Worm (Caenorhabditis elegans): Measurements from ENCODE around the gene qdpr-1.
"Not testable (repeated sequence)": the region's sequence is repeated elsewhere in the genome, so short reads cannot be mapped to it uniquely, and the experiment has no call there.

Gene qdpr-1

DNA sequence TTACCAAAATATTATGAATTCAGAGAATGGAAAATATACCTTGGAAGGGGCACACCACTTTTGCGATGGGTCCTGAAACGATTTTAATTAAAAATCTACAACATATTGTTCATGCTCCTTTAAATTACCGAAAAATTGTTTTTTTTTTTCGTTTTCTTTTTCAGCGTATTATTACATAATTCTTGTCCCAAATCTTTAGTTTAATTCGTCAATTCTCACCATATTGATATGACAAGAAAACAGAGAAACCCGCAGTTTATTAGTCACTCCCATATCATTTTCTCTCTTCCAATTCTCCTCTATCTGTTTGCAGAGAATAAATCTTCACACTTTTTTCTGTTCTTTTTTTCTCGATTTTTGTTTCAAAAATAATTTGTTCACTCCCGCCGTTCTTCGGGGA is 1.6 kb downstream of the qdpr-1 start, which contains the start of gene F11F1.1:
TSS of gene F11F1.1 (plus strand) at position 301 of the 400 bp plus-strand sequence.
- TF ChIP-seq nhr-67 (tag; optimal IDR thresholded peaks at IDR 0.05): no peak
- TF ChIP-seq lin-15B (tag; optimal IDR thresholded peaks at IDR 0.05): no peak
- TF ChIP-seq egl-27 (tag; optimal IDR thresholded peaks at IDR 0.05): no peak
- no peak for TF ChIP-seq ama-1 (optimal IDR thresholded peaks at IDR 0.05)
- TF ChIP-seq ceh-9 (tag; optimal IDR thresholded peaks at IDR 0.05): no peak
- no peak for TF ChIP-seq nhr-23 (tag; optimal IDR thresholded peaks at IDR 0.05)
- TF ChIP-seq ZK546.5 (tag; optimal IDR thresholded peaks at IDR 0.05): no peak
- TF ChIP-seq ceh-82 (tag; optimal IDR thresholded peaks at IDR 0.05): no peak
- no peak for TF ChIP-seq lsy-12 (tag; optimal IDR thresholded peaks at IDR 0.05)
- TF ChIP-seq lin-39 (tag; optimal IDR thresholded peaks at IDR 0.05): no peak
- no peak for TF ChIP-seq unc-39 (tag; optimal IDR thresholded peaks at IDR 0.05)
- no peak for TF ChIP-seq ceh-16 (tag; optimal IDR thresholded peaks at IDR 0.05)
- TF ChIP-seq eor-1 (tag; optimal IDR thresholded peaks at IDR 0.05): no peak
- no peak for TF ChIP-seq snpc-4 (tag; optimal IDR thresholded peaks at IDR 0.05)

ce11 chrIII:13401673-13402258 is 8.1 kb downstream of the qdpr-1 start, which contains the start of the genes srlf-9 and srlf-10:
srlf-9 (minus strand) TSS chrIII:13401773.
srlf-10 (plus strand) TSS chrIII:13402208.
- TF ChIP-seq unc-62 (GFP tag; optimal IDR thresholded peaks at IDR 0.05); nhr-11 (tag; optimal IDR thresholded peaks at IDR 0.05); R02D3.7 (tag; optimal IDR thresholded peaks at IDR 0.05): not testable (repeated sequence)

- no peak for TF ChIP-seq ceh-28 (tag; optimal IDR thresholded peaks at IDR 0.05)
- TF ChIP-seq aly-2 (tag; optimal IDR thresholded peaks at IDR 0.05): no peak
- no peak for TF ChIP-seq nhr-28 (tag; optimal IDR thresholded peaks at IDR 0.05)
- TF ChIP-seq ZK546.5 (tag; optimal IDR thresholded peaks at IDR 0.05): no peak
- no peak for TF ChIP-seq lsy-12 (tag; optimal IDR thresholded peaks at IDR 0.05)
- TF ChIP-seq snpc-4 (tag; optimal IDR thresholded peaks at IDR 0.05): no peak
- no peak for TF ChIP-seq elt-3 (tag; optimal IDR thresholded peaks at IDR 0.05)
- no peak for TF ChIP-seq nhr-76 (tag; optimal IDR thresholded peaks at IDR 0.05)
- TF ChIP-seq unc-39 (tag; optimal IDR thresholded peaks at IDR 0.05): no peak
- TF ChIP-seq egl-27 (tag; optimal IDR thresholded peaks at IDR 0.05): no peak
- TF ChIP-seq nhr-67 (tag; optimal IDR thresholded peaks at IDR 0.05): no peak
- TF ChIP-seq unc-62 (GFP tag; optimal IDR thresholded peaks at IDR 0.05): no peak
- TF ChIP-seq sea-2 (GFP tag; optimal IDR thresholded peaks at IDR 0.05): no peak
- TF ChIP-seq ama-1 (optimal IDR thresholded peaks at IDR 0.05): no peak
- TF ChIP-seq lin-15B (tag; optimal IDR thresholded peaks at IDR 0.05): no peak
- TF ChIP-seq nhr-23 (tag; optimal IDR thresholded peaks at IDR 0.05): no peak
- TF ChIP-seq jun-1 (tag; optimal IDR thresholded peaks at IDR 0.05): no peak
These were observed 9.2 kb downstream of the qdpr-1 start, which contains the start of gene mig-18 for ce11 chrIII:13402934-13403333. mig-18 (plus strand) TSS chrIII:13403234.

DNA sequence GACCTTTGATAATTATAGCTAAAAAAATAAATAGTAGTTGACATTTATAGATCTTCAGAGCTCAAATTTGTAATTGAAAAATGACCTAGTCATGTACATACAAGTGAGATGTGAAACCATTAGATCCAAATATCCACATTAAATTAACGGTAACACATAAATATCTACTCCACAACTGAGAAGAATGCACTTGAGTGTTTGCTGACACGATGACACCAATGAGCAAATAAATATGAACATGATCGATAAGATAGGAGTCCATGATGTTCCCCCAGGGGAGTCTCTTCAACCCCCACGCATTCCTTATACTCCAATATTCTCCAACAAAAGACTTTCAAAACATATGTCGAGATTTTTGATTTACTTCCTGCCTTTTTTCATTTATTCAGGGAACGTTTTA is 10.7 kb downstream of the qdpr-1 start, which contains the start of gene ttr-52:
TSS of gene ttr-52 (plus strand) at position 301 of the 400 bp plus-strand sequence.
- TF ChIP-seq elt-3 (tag; optimal IDR thresholded peaks at IDR 0.05) (no peak), R02D3.7 (tag; optimal IDR thresholded peaks at IDR 0.05) (no peak)

DNA sequence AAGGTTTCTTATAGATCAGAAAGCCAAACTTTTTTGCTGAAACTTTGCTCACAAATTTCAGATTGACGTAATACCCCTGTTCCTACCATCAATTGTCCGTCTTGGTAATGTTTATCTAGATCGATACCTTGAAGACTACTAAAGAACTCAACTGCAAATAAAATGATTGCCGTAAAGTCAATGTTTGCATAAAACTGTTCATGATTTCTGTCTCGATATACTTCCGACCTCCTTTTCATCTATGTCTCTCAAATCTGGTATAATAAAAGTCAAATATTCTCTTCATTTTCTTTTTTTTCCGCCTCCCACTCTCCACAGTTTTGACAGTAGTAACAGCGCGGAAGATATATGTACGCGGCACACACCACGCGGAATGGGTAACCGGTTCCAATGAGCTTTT is 11.8 kb downstream of the qdpr-1 start, which contains the start of gene nas-1:
TSS of gene nas-1 (plus strand) at position 301 of the 400 bp plus-strand sequence.
- no peak for TF ChIP-seq elt-2 (tag; optimal IDR thresholded peaks at IDR 0.05)
- no peak for TF ChIP-seq nhr-28 (tag; optimal IDR thresholded peaks at IDR 0.05)
- no peak for TF ChIP-seq daf-12 (tag; optimal IDR thresholded peaks at IDR 0.05)
- TF ChIP-seq nhr-76 (tag; optimal IDR thresholded peaks at IDR 0.05): no peak
- TF ChIP-seq hmg-11 (tag; optimal IDR thresholded peaks at IDR 0.05): no peak
- TF ChIP-seq ZK546.5 (tag; optimal IDR thresholded peaks at IDR 0.05): no peak
- TF ChIP-seq elt-1 (tag; optimal IDR thresholded peaks at IDR 0.05): no peak
- no peak for TF ChIP-seq R02D3.7 (tag; optimal IDR thresholded peaks at IDR 0.05)
- TF ChIP-seq nhr-237 (tag; optimal IDR thresholded peaks at IDR 0.05): no peak
- no peak for TF ChIP-seq ceh-9 (tag; optimal IDR thresholded peaks at IDR 0.05)
- TF ChIP-seq nhr-67 (tag; optimal IDR thresholded peaks at IDR 0.05): no peak
- no peak for TF ChIP-seq fkh-10 (GFP tag; optimal IDR thresholded peaks at IDR 0.05)
- TF ChIP-seq skn-1 (tag; optimal IDR thresholded peaks at IDR 0.05): no peak
- TF ChIP-seq lin-39 (tag; optimal IDR thresholded peaks at IDR 0.05): no peak
- no peak for TF ChIP-seq unc-39 (tag; optimal IDR thresholded peaks at IDR 0.05)
- TF ChIP-seq lsy-12 (tag; optimal IDR thresholded peaks at IDR 0.05): no peak
- TF ChIP-seq jun-1 (tag; optimal IDR thresholded peaks at IDR 0.05): no peak
- no peak for TF ChIP-seq lin-15B (tag; optimal IDR thresholded peaks at IDR 0.05)

All from whole organism, L3 larva.